Worm (Caenorhabditis elegans) whole organism, midembryonic: ENCODE measurements around the gene T26C12.3.

Experiments used
- cog-1 ChIP-seq: sonication (generic microtip); optimal IDR thresholded peaks from 2 replicates; lab custom pipeline; 2016; ENCODE audit warnings: missing genetic modification characterization, missing compliant biosample characterization
- flt-1 ChIP-seq: fragments of 200-800 bp; sonication (Bioruptor generic); IDR thresholded peaks from 2 replicates; pipeline ENCODE4 v1.3.6; 2022; ENCODE audit warnings: missing genetic modification characterization, missing compliant biosample characterization
- klf-2 ChIP-seq: fragments of 200-800 bp; sonication (Bioruptor generic); conservative IDR thresholded peaks from 2 replicates; pipeline ENCODE4 v1.3.6; 2022; ENCODE audit warnings: missing genetic modification reagents, missing genetic modification characterization, missing compliant biosample characterization
- med-1 ChIP-seq: sonication (generic microtip); optimal IDR thresholded peaks from 2 replicates; lab custom pipeline; 2017; ENCODE audit warnings: missing genetic modification characterization, mild to moderate bottlenecking, missing compliant biosample characterization, antibody characterized with exemption, missing genetic modification reagents; ENCODE audit not compliant: insufficient read depth
- tab-1 ChIP-seq: fragments of 200-800 bp; sonication (Bioruptor generic); IDR thresholded peaks from 2 replicates; pipeline ENCODE4 v1.3.6; 2022; ENCODE audit warnings: missing genetic modification characterization, missing compliant biosample characterization

ce11 chrIV:3231644-3232043, 41.6 kb downstream of the T26C12.3 start:
- TF ChIP-seq med-1 (GFP tag; lab: Kevin White, UChicago) (no peak), tab-1 (no peak), flt-1 (GFP tag; lab: Robert Waterston, UW) (no peak), klf-2 (GFP tag; lab: Robert Waterston, UW) (no peak), cog-1 (tag; lab: Kevin White, UChicago) (peak; percentile 44)
